Fruit fly (Drosophila melanogaster) whole organism, embryonic: Measurements from ENCODE around the gene CG10376.
A peak's percentile ranks its signal among the peaks of the same experiment; 100 is the strongest.

Experiments
- Atf6 ChIP-seq: fragments of 200-800 bp; sonication (Bioruptor generic); IDR thresholded peaks from 2 replicates; pipeline ENCODE4 v1.3.6; 2022; ENCODE audit warnings: missing biosample characterization, missing genetic modification characterization
- CG1024 ChIP-seq: fragments of 200-800 bp; sonication (Bioruptor generic); IDR thresholded peaks from 2 replicates; pipeline ENCODE4 v1.3.6; 2022; ENCODE audit warnings: missing biosample characterization, missing genetic modification characterization
- CG10267 ChIP-seq: fragments of 200-800 bp; sonication (Bioruptor generic); optimal IDR thresholded peaks from 2 replicates; lab custom pipeline; 2018; ENCODE audit warnings: missing biosample characterization, mild to moderate bottlenecking, missing genetic modification characterization, moderate library complexity
- CG10274 ChIP-seq: fragments of 200-800 bp; sonication (Bioruptor generic); optimal IDR thresholded peaks from 3 replicates; lab custom pipeline; 2017; ENCODE audit warnings: missing biosample characterization, mild to moderate bottlenecking, missing genetic modification characterization
- CG12155 ChIP-seq: fragments of 200-800 bp; sonication (Bioruptor generic); optimal IDR thresholded peaks from 3 replicates; lab custom pipeline; 2016; ENCODE audit warnings: missing biosample characterization, missing genetic modification characterization
- CG1233 ChIP-seq: fragments of 200-800 bp; sonication (Bioruptor generic); optimal IDR thresholded peaks from 4 replicates; lab custom pipeline; 2018; ENCODE audit warnings: missing biosample characterization, mild to moderate bottlenecking, missing genetic modification characterization
- CG13123 ChIP-seq: fragments of 200-800 bp; sonication (Bioruptor generic); optimal IDR thresholded peaks from 2 replicates; lab custom pipeline; 2016; ENCODE audit warnings: missing biosample characterization, missing genetic modification characterization
- CG13624 ChIP-seq: fragments of 200-800 bp; sonication (Bioruptor generic); optimal IDR thresholded peaks from 2 replicates; lab custom pipeline; 2016; ENCODE audit warnings: missing biosample characterization, missing genetic modification characterization
- CG16813 ChIP-seq: fragments of 200-800 bp; sonication (Bioruptor generic); IDR thresholded peaks from 3 replicates; pipeline ENCODE4 v1.3.6; 2022; ENCODE audit warnings: missing biosample characterization, missing genetic modification characterization; ENCODE audit not compliant: partially characterized antibody
- CG17612 ChIP-seq: fragments of 200-800 bp; sonication (Bioruptor generic); IDR thresholded peaks from 2 replicates; pipeline ENCODE4 v1.3.6; 2022; ENCODE audit warnings: missing biosample characterization, missing genetic modification characterization
- CG17802 ChIP-seq: fragments of 200-800 bp; sonication (Bioruptor generic); optimal IDR thresholded peaks from 2 replicates; lab custom pipeline; 2018; ENCODE audit warnings: missing biosample characterization, mild to moderate bottlenecking, missing genetic modification characterization, moderate library complexity
- CG18599 ChIP-seq: fragments of 200-800 bp; sonication (Bioruptor generic); optimal IDR thresholded peaks from 3 replicates; lab custom pipeline; 2017; ENCODE audit warnings: missing biosample characterization, missing genetic modification characterization, mild to moderate bottlenecking, moderate library complexity, missing genetic modification reagents
- CG31441 ChIP-seq: fragments of 200-800 bp; sonication (Bioruptor generic); IDR thresholded peaks from 2 replicates; pipeline ENCODE4 v1.3.6; 2022; ENCODE audit warnings: missing biosample characterization, missing genetic modification characterization
- CG6854 ChIP-seq: fragments of 200-800 bp; sonication (Bioruptor generic); optimal IDR thresholded peaks from 3 replicates; lab custom pipeline; 2017; ENCODE audit warnings: missing biosample characterization, mild to moderate bottlenecking, missing genetic modification characterization
- CG8924 ChIP-seq: fragments of 200-800 bp; optimal IDR thresholded peaks from 3 replicates; lab custom pipeline; 2019; ENCODE audit warnings: missing biosample characterization, mild to moderate bottlenecking, missing genetic modification characterization, moderate library complexity
- CG9797 ChIP-seq: fragments of 200-800 bp; sonication (Bioruptor generic); optimal IDR thresholded peaks from 3 replicates; lab custom pipeline; 2018; ENCODE audit warnings: missing biosample characterization, mild to moderate bottlenecking, missing genetic modification characterization
- CkIIα-i1 ChIP-seq: fragments of 200-800 bp; sonication (Bioruptor generic); IDR thresholded peaks from 2 replicates; pipeline ENCODE4 v1.3.6; 2022; ENCODE audit warnings: missing biosample characterization, missing genetic modification characterization
- Dbx ChIP-seq: fragments of 200-800 bp; sonication (Bioruptor generic); IDR thresholded peaks from 3 replicates; pipeline ENCODE4 v1.3.6; 2022; ENCODE audit warnings: missing biosample characterization, missing genetic modification characterization
- Dp ChIP-seq: fragments of 200-800 bp; sonication (Bioruptor generic); optimal IDR thresholded peaks from 2 replicates; lab custom pipeline; 2018; ENCODE audit warnings: missing biosample characterization, mild to moderate bottlenecking, missing genetic modification characterization, moderate library complexity
- Eip74EF ChIP-seq, 2 experiments: fragments of 200-800 bp in 1 of 2; fragments of >200 bp in 1 of 2; sonication (Bioruptor generic) in 1 of 2; optimal IDR thresholded peaks; 2 replicates each; lab custom pipeline; 2017 to 2019; ENCODE audit warnings: missing biosample characterization in 2 of 2, missing genetic modification characterization in 2 of 2, mild to moderate bottlenecking in 1 of 2, moderate library complexity in 1 of 2
- H2.0 ChIP-seq: fragments of 200-800 bp; sonication (Bioruptor generic); IDR thresholded peaks from 2 replicates; pipeline ENCODE4 v1.3.6; 2022; ENCODE audit warnings: missing biosample characterization, missing genetic modification characterization
- HLH3B ChIP-seq: fragments of 200-800 bp; sonication (Bioruptor generic); IDR thresholded peaks from 2 replicates; pipeline ENCODE4 v1.3.6; 2022; ENCODE audit warnings: missing biosample characterization, missing genetic modification characterization
- HLHmδ ChIP-seq: fragments of 200-800 bp; sonication (Bioruptor generic); optimal IDR thresholded peaks from 2 replicates; lab custom pipeline; 2018; ENCODE audit warnings: missing biosample characterization, mild to moderate bottlenecking, missing genetic modification characterization, moderate library complexity
- Hey ChIP-seq: fragments of 200-800 bp; sonication (Bioruptor generic); optimal IDR thresholded peaks from 3 replicates; lab custom pipeline; 2018; ENCODE audit warnings: missing biosample characterization, mild to moderate bottlenecking, missing genetic modification characterization
- Jarid2 ChIP-seq: fragments of 200-800 bp; sonication (Bioruptor generic); optimal IDR thresholded peaks from 3 replicates; lab custom pipeline; 2017; ENCODE audit warnings: mild to moderate bottlenecking, missing biosample characterization, missing genetic modification reagents, missing genetic modification characterization
- MBD-R2 ChIP-seq: fragments of 200-800 bp; sonication (Bioruptor generic); IDR thresholded peaks from 2 replicates; pipeline ENCODE4 v1.3.6; 2022; ENCODE audit warnings: missing biosample characterization, missing genetic modification characterization
- NC2β ChIP-seq: fragments of 200-800 bp; sonication (Bioruptor generic); optimal IDR thresholded peaks from 2 replicates; lab custom pipeline; 2016; ENCODE audit warnings: missing biosample characterization, missing genetic modification characterization
- Oaz ChIP-seq: fragments of 200-800 bp; sonication (Bioruptor generic); IDR thresholded peaks from 2 replicates; pipeline ENCODE4 v1.3.6; 2022; ENCODE audit warnings: missing biosample characterization, missing genetic modification characterization
- Rfx ChIP-seq: fragments of 200-800 bp; sonication (Bioruptor generic); IDR thresholded peaks from 2 replicates; pipeline ENCODE4 v1.3.6; 2022; ENCODE audit warnings: missing biosample characterization, missing genetic modification characterization
- Sox100B ChIP-seq: fragments of 200-800 bp; sonication (Bioruptor generic); optimal IDR thresholded peaks from 3 replicates; lab custom pipeline; 2018; ENCODE audit warnings: missing biosample characterization, mild to moderate bottlenecking, missing genetic modification characterization
- Sox102F ChIP-seq: fragments of 200-800 bp; sonication (Bioruptor generic); optimal IDR thresholded peaks from 2 replicates; lab custom pipeline; 2018; ENCODE audit warnings: missing biosample characterization, mild to moderate bottlenecking, missing genetic modification characterization, moderate library complexity
- Trl ChIP-seq, 3 experiments: fragments of >200 bp in 2 of 3; fragments of 200-800 bp in 1 of 3; sonication (Bioruptor generic) in 1 of 3; optimal IDR thresholded peaks; 2 replicates in 1 of 3; 3 replicates in 2 of 3; lab custom pipeline; 2016 to 2017; ENCODE audit warnings: missing biosample characterization in 1 of 3, missing genetic modification characterization in 1 of 3
- ac ChIP-seq: fragments of 200-800 bp; sonication (Bioruptor generic); optimal IDR thresholded peaks from 3 replicates; lab custom pipeline; 2017; ENCODE audit warnings: missing biosample characterization, mild to moderate bottlenecking, missing genetic modification characterization
- bsh ChIP-seq, 2 experiments: fragments of 200-800 bp; sonication (Bioruptor generic); optimal IDR thresholded peaks; 2 replicates each; lab custom pipeline; 2017 to 2018; ENCODE audit warnings: mild to moderate bottlenecking in 2 of 2, missing biosample characterization in 2 of 2, missing genetic modification characterization in 2 of 2, moderate library complexity in 1 of 2
- chn ChIP-seq: fragments of 200-800 bp; sonication (Bioruptor generic); optimal IDR thresholded peaks from 2 replicates; lab custom pipeline; 2016; ENCODE audit warnings: missing biosample characterization, missing genetic modification characterization
- disco-r ChIP-seq: fragments of 200-800 bp; sonication (Bioruptor generic); optimal IDR thresholded peaks from 2 replicates; lab custom pipeline; 2016; ENCODE audit warnings: missing biosample characterization, missing genetic modification characterization
- gcm ChIP-seq: fragments of 200-800 bp; sonication (Bioruptor generic); optimal IDR thresholded peaks from 2 replicates; lab custom pipeline; 2019; ENCODE audit warnings: missing biosample characterization, mild to moderate bottlenecking, missing genetic modification characterization, moderate library complexity
- gfzf ChIP-seq: fragments of 200-800 bp; sonication (Bioruptor generic); optimal IDR thresholded peaks from 2 replicates; lab custom pipeline; 2016; ENCODE audit warnings: missing biosample characterization, mild to moderate bottlenecking, missing genetic modification characterization, moderate library complexity
- ham ChIP-seq: fragments of 200-800 bp; sonication (Bioruptor generic); IDR thresholded peaks from 2 replicates; pipeline ENCODE4 v1.3.6; 2022; ENCODE audit warnings: missing biosample characterization, missing genetic modification characterization
- insv ChIP-seq, 2 experiments: fragments of 200-800 bp; sonication (Bioruptor generic); optimal IDR thresholded peaks; 3 replicates each; lab custom pipeline; 2016 to 2018; ENCODE audit warnings: missing biosample characterization in 2 of 2, missing genetic modification characterization in 2 of 2
- mld ChIP-seq: fragments of 200-800 bp; sonication (Bioruptor generic); IDR thresholded peaks from 3 replicates; pipeline ENCODE4 v1.3.6; 2022; ENCODE audit warnings: missing biosample characterization, missing genetic modification characterization; ENCODE audit not compliant: partially characterized antibody
- nau ChIP-seq: fragments of 200-800 bp; sonication (Bioruptor generic); optimal IDR thresholded peaks from 3 replicates; lab custom pipeline; 2017; ENCODE audit warnings: missing biosample characterization, mild to moderate bottlenecking, missing genetic modification characterization, missing genetic modification reagents
- onecut ChIP-seq: fragments of 200-800 bp; sonication (Bioruptor generic); IDR thresholded peaks from 2 replicates; pipeline ENCODE4 v1.3.6; 2022; ENCODE audit warnings: missing biosample characterization, missing genetic modification characterization
- repo ChIP-seq: fragments of 200-800 bp; sonication (Bioruptor generic); optimal IDR thresholded peaks from 2 replicates; lab custom pipeline; 2016; ENCODE audit warnings: missing biosample characterization, missing genetic modification characterization
- schlank ChIP-seq: fragments of 200-800 bp; sonication (Bioruptor generic); optimal IDR thresholded peaks from 2 replicates; lab custom pipeline; 2018; ENCODE audit warnings: missing biosample characterization, mild to moderate bottlenecking, missing genetic modification characterization
- stc ChIP-seq: fragments of 200-800 bp; sonication (Bioruptor generic); IDR thresholded peaks from 2 replicates; pipeline ENCODE4 v1.3.6; 2022; ENCODE audit warnings: missing biosample characterization, missing genetic modification characterization
- trem ChIP-seq: fragments of 200-800 bp; optimal IDR thresholded peaks from 3 replicates; lab custom pipeline; 2019; ENCODE audit warnings: missing biosample characterization, mild to moderate bottlenecking, missing genetic modification characterization, moderate library complexity
- trh ChIP-seq: fragments of 200-800 bp; sonication (Bioruptor generic); optimal IDR thresholded peaks from 2 replicates; lab custom pipeline; 2016; ENCODE audit warnings: missing biosample characterization, missing genetic modification characterization
- usp ChIP-seq: fragments of >200 bp; optimal IDR thresholded peaks from 2 replicates; lab custom pipeline; 2017; ENCODE audit warnings: missing biosample characterization, missing genetic modification characterization
- yki ChIP-seq: fragments of >200 bp; optimal IDR thresholded peaks from 3 replicates; lab custom pipeline; 2018
- zen ChIP-seq: fragments of 200-800 bp; sonication (Bioruptor generic); optimal IDR thresholded peaks from 3 replicates; lab custom pipeline; 2018; ENCODE audit warnings: missing biosample characterization, mild to moderate bottlenecking, missing genetic modification characterization, moderate library complexity

The CG10376 gene

dm6 chr2L:18735553-18736167 lies 32.8 kb upstream of the CG10376 start:
- TF ChIP-seq Sox102F (GFP tag; lab: Kevin White, UChicago), result no peak
- no peak for TF ChIP-seq CkIIα-i1
- TF ChIP-seq MBD-R2 (GFP tag; lab: Robert Waterston, UW), result no peak
- no peak for TF ChIP-seq CG1024 (GFP tag; lab: Robert Waterston, UW)
- TF ChIP-seq CG13624 (GFP tag; lab: Kevin White, UChicago), result no peak
- TF ChIP-seq Oaz (GFP tag; lab: Robert Waterston, UW), result no peak
- TF ChIP-seq onecut (GFP tag; lab: Robert Waterston, UW), result no peak
- TF ChIP-seq CG9797 (GFP tag; lab: Kevin White, UChicago), result no peak
- TF ChIP-seq Dp (GFP tag; lab: Kevin White, UChicago), result no peak
- no peak for TF ChIP-seq zen (tag; lab: Kevin White, UChicago)
- no peak for TF ChIP-seq Dbx
- no peak for TF ChIP-seq CG18599
- TF ChIP-seq Atf6 (GFP tag; lab: Robert Waterston, UW), result no peak
- no peak for TF ChIP-seq CG17802 (tag; lab: Kevin White, UChicago)
- no peak for TF ChIP-seq usp (GFP tag; lab: Kevin White, UChicago)
- TF ChIP-seq CG10274 (GFP tag; lab: Kevin White, UChicago), result no peak
- TF ChIP-seq H2.0 (GFP tag; lab: Robert Waterston, UW), result no peak
- TF ChIP-seq CG13123 (GFP tag; lab: Kevin White, UChicago), result no peak
- 0 out of 2 replicates have a peak, but pooled peaks have one; percentile 18 for TF ChIP-seq Rfx (GFP tag; lab: Robert Waterston, UW)
- no peak for TF ChIP-seq gcm (GFP tag; lab: Kevin White, UChicago)
- TF ChIP-seq ac (GFP tag; lab: Kevin White, UChicago), result no peak
- TF ChIP-seq ham (GFP tag; lab: Robert Waterston, UW), result no peak
- no peak for TF ChIP-seq CG31441 (GFP tag; lab: Robert Waterston, UW)
- no peak for TF ChIP-seq Sox100B
- no peak for TF ChIP-seq NC2β (GFP tag; lab: Kevin White, UChicago)
- TF ChIP-seq repo (GFP tag; lab: Kevin White, UChicago), result no peak
- no peak for TF ChIP-seq CG16813 (GFP tag; lab: Robert Waterston, UW)
- no peak for TF ChIP-seq mld (GFP tag; lab: Robert Waterston, UW)
- no peak for TF ChIP-seq CG1233 (GFP tag; lab: Kevin White, UChicago)
- no peak for TF ChIP-seq disco-r (GFP tag; lab: Kevin White, UChicago)
- TF ChIP-seq trem, result no peak
- TF ChIP-seq chn (GFP tag; lab: Kevin White, UChicago), result no peak
- TF ChIP-seq gfzf (GFP tag; lab: Kevin White, UChicago), result no peak
- TF ChIP-seq insv (GFP tag; optimal IDR thresholded peaks at IDR 0.05; lab: Kevin White, UChicago), result no peak
- no peak for TF ChIP-seq bsh (GFP tag; optimal IDR thresholded peaks at IDR 0.05; lab: Kevin White, UChicago)
- TF ChIP-seq nau, result no peak
- TF ChIP-seq Trl (optimal IDR thresholded peaks at IDR 0.05; lab: Kevin White, UChicago), result no peak
- TF ChIP-seq Trl (GFP tag; optimal IDR thresholded peaks at IDR 0.05; lab: Kevin White, UChicago), result no peak
- TF ChIP-seq Hey, result no peak
- TF ChIP-seq CG8924 (tag; lab: Kevin White, UChicago), result no peak
- no peak for TF ChIP-seq CG12155 (GFP tag; lab: Kevin White, UChicago)
- no peak for TF ChIP-seq CG10267 (tag; lab: Kevin White, UChicago)
- TF ChIP-seq yki (lab: Kevin White, UChicago), result no peak
- no peak for TF ChIP-seq schlank (tag; lab: Kevin White, UChicago)
- no peak for TF ChIP-seq HLHmδ (GFP tag; lab: Kevin White, UChicago)
- no peak for TF ChIP-seq trh (GFP tag; lab: Kevin White, UChicago)
- TF ChIP-seq HLH3B (GFP tag; lab: Robert Waterston, UW), result no peak
- TF ChIP-seq CG6854, result no peak
- TF ChIP-seq Eip74EF (GFP tag; optimal IDR thresholded peaks at IDR 0.05; lab: Kevin White, UChicago), result no peak
- TF ChIP-seq stc (GFP tag; lab: Robert Waterston, UW), result no peak
- no peak for TF ChIP-seq CG17612
- TF ChIP-seq Jarid2, result peak; percentile 42
